Fruit fly (Drosophila melanogaster) S2 (cell line): Measurements from ENCODE around the gene Nopp140.

Source experiments
- CG8478 ChIP-seq: fragments of >200 bp; optimal IDR thresholded peaks from 2 replicates; lab custom pipeline; 2018
- CTCF ChIP-seq, 2 experiments: fragments of >200 bp; optimal IDR thresholded peaks; 2 replicates each; lab custom pipeline; 2018

- TF ChIP-seq CG8478 (lab: Kevin White, UChicago), result no peak
- no peak for TF ChIP-seq CTCF (optimal IDR thresholded peaks at IDR 0.05; lab: Kevin White, UChicago)
Measured at dm6 chr3L:21830125-21830524, 2.4 kb upstream of the Nopp140 start.
